Worm (Caenorhabditis elegans): ENCODE results near the gene F44F4.10.

DNA sequence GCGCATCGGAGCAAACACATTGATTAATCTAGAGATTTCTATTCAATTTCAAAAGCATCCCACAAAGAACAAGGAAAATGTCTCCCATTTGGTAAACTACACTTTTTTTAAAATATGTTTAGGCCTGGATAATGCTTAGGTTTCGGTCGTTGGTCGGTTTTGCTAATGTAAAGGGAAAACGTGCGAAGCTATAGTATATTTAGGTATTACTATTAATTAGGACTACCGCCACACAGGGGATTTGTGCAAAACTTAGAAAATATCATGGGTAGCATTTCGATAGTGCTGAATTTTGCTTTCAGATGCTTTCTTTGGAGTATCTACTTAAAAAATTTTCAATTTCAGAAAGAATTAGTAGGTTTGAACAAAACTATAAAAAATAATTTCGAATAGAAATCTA lies 4.1 kb downstream of the F44F4.10 start:
- TF ChIP-seq scrt-1 (GFP tag; IDR thresholded peaks at IDR 0.05) (no peak), tbx-11 (GFP tag; IDR thresholded peaks at IDR 0.05) (no peak), ama-1 (optimal IDR thresholded peaks at IDR 0.05) (no peak), F13C5.2 (tag; optimal IDR thresholded peaks at IDR 0.05) (no peak), pes-1 (GFP tag; IDR thresholded peaks at IDR 0.05) (no peak), flt-1 (GFP tag; IDR thresholded peaks at IDR 0.05) (no peak), tra-4 (tag; optimal IDR thresholded peaks at IDR 0.05) (no peak)
